Fruit fly (Drosophila melanogaster): ENCODE data around the gene CG8840.

CG8840 gene

dm6 chr2L:3435086-3435485 is 24.7 kb downstream of the CG8840 start (continued):
- no peak for TF ChIP-seq TFAM (GFP tag; optimal IDR thresholded peaks at IDR 0.05)
- peak in 1 of 2 experiments; percentile 65 for TF ChIP-seq bsh (GFP tag; optimal IDR thresholded peaks at IDR 0.05)
- TF ChIP-seq knrl (GFP tag; IDR thresholded peaks at IDR 0.05; ENCODE audit: partially characterized antibody), result no peak
- TF ChIP-seq p53 (GFP tag; optimal IDR thresholded peaks at IDR 0.05), result no peak
- no peak for TF ChIP-seq HmgZ (tag; optimal IDR thresholded peaks at IDR 0.05)
- TF ChIP-seq pzg (GFP tag; optimal IDR thresholded peaks at IDR 0.05), result no peak
- no peak for TF ChIP-seq Sry-β (GFP tag; optimal IDR thresholded peaks at IDR 0.05)
- TF ChIP-seq Max (GFP tag; optimal IDR thresholded peaks at IDR 0.05), result no peak
- TF ChIP-seq CG17829 (tag; optimal IDR thresholded peaks at IDR 0.05), result peak; percentile 38
- no peak for TF ChIP-seq CG12942 (GFP tag; optimal IDR thresholded peaks at IDR 0.05)
- no peak for TF ChIP-seq zfh2 (GFP tag; optimal IDR thresholded peaks at IDR 0.05)
- no peak for TF ChIP-seq CG10543 (GFP tag; optimal IDR thresholded peaks at IDR 0.05)
- TF ChIP-seq CG3407 (GFP tag; optimal IDR thresholded peaks at IDR 0.05), result peak; percentile 22
- TF ChIP-seq CG2199 (GFP tag; IDR thresholded peaks at IDR 0.05), result no peak
- TF ChIP-seq CG11093 (GFP tag; IDR thresholded peaks at IDR 0.05), result peak; percentile 58; the same call in 1 of the 3 replicates
- TF ChIP-seq crp (GFP tag; optimal IDR thresholded peaks at IDR 0.05), result no peak
- peak; percentile 71; the same call in 2 of the 3 replicates for TF ChIP-seq otp (GFP tag; IDR thresholded peaks at IDR 0.05)
- peak; percentile 60 for TF ChIP-seq dmrt11E (tag; optimal IDR thresholded peaks at IDR 0.05)
- TF ChIP-seq Sox102F (GFP tag; optimal IDR thresholded peaks at IDR 0.05), result peak; percentile 60
- no peak for TF ChIP-seq MTF-1 (GFP tag; optimal IDR thresholded peaks at IDR 0.05; ENCODE audit: borderline replicate concordance)
- TF ChIP-seq dati (GFP tag; IDR thresholded peaks at IDR 0.05), result no peak
- peak; percentile 48 for TF ChIP-seq CG18599 (GFP tag; optimal IDR thresholded peaks at IDR 0.05)
- TF ChIP-seq CG9876 (GFP tag; optimal IDR thresholded peaks at IDR 0.05), result peak; percentile 12
- peak; percentile 55; the same call in 1 of the 2 replicates for TF ChIP-seq stc (GFP tag; IDR thresholded peaks at IDR 0.05)
- no peak for TF ChIP-seq unc-4 (GFP tag; IDR thresholded peaks at IDR 0.05; ENCODE audit: partially characterized antibody)
- TF ChIP-seq CG14014 (GFP tag; IDR thresholded peaks at IDR 0.05), result peak; percentile 47; the same call in 1 of the 2 replicates
- no peak for TF ChIP-seq CG10274 (GFP tag; optimal IDR thresholded peaks at IDR 0.05)
- peak; percentile 13 for TF ChIP-seq pum (GFP tag; optimal IDR thresholded peaks at IDR 0.05)
- TF ChIP-seq CG32532 (GFP tag; IDR thresholded peaks at IDR 0.05), result 0 out of 2 replicates have a peak, but pooled peaks have one; percentile 25
- peak; percentile 3 for TF ChIP-seq Jarid2 (GFP tag; optimal IDR thresholded peaks at IDR 0.05)
- peak; percentile 64 for TF ChIP-seq gem (tag; optimal IDR thresholded peaks at IDR 0.05)
- peak; percentile 53 for TF ChIP-seq Hmr (GFP tag; optimal IDR thresholded peaks at IDR 0.05)
- TF ChIP-seq CG32772 (GFP tag; IDR thresholded peaks at IDR 0.05), result 0 out of 2 replicates have a peak, but pooled peaks have one; percentile 49
- TF ChIP-seq CG11723 (GFP tag; optimal IDR thresholded peaks at IDR 0.05), result no peak
- no peak for TF ChIP-seq CG2120 (GFP tag; optimal IDR thresholded peaks at IDR 0.05)
- no peak for TF ChIP-seq ab (GFP tag; optimal IDR thresholded peaks at IDR 0.05)
- TF ChIP-seq Atf3 (GFP tag; optimal IDR thresholded peaks at IDR 0.05), result no peak
- peak; percentile 59 for TF ChIP-seq onecut (GFP tag; IDR thresholded peaks at IDR 0.05)
- TF ChIP-seq scrt (GFP tag; optimal IDR thresholded peaks at IDR 0.05), result no peak
- no peak for TF ChIP-seq ems (GFP tag; optimal IDR thresholded peaks at IDR 0.05)
- no peak for TF ChIP-seq Atf6 (GFP tag; IDR thresholded peaks at IDR 0.05)
- no peak for TF ChIP-seq dimm (GFP tag; IDR thresholded peaks at IDR 0.05)
- peak; percentile 17 for TF ChIP-seq CG8388 (GFP tag; optimal IDR thresholded peaks at IDR 0.05)
- TF ChIP-seq sug (tag; optimal IDR thresholded peaks at IDR 0.05), result no peak
- TF ChIP-seq CG18619 (GFP tag; optimal IDR thresholded peaks at IDR 0.05), result peak; percentile 1
- TF ChIP-seq D19A (tag; optimal IDR thresholded peaks at IDR 0.05), result peak; percentile 8
- TF ChIP-seq CG12769 (tag; optimal IDR thresholded peaks at IDR 0.05), result peak; percentile 19
- peak; percentile 36 for TF ChIP-seq jumu (GFP tag; optimal IDR thresholded peaks at IDR 0.05)
- no peak for TF ChIP-seq NFAT (GFP tag; IDR thresholded peaks at IDR 0.05)
- no peak for TF ChIP-seq ERR (GFP tag; optimal IDR thresholded peaks at IDR 0.05)

Data from whole organism, embryonic.